Fruit fly (Drosophila melanogaster) whole organism, embryonic: Measurements from ENCODE around the gene CG4297.

ENCODE experiments used
- CG10267 ChIP-seq: fragments of 200-800 bp; sonication (Bioruptor generic); optimal IDR thresholded peaks from 2 replicates; lab custom pipeline; 2018; ENCODE audit warnings: missing biosample characterization, mild to moderate bottlenecking, missing genetic modification characterization, moderate library complexity
- CG13775 ChIP-seq: fragments of 200-800 bp; sonication (Bioruptor generic); optimal IDR thresholded peaks from 3 replicates; lab custom pipeline; 2017; ENCODE audit warnings: missing biosample characterization, mild to moderate bottlenecking, missing genetic modification characterization
- CG14710 ChIP-seq: fragments of 200-800 bp; sonication (Bioruptor generic); optimal IDR thresholded peaks from 3 replicates; lab custom pipeline; 2019; ENCODE audit warnings: missing biosample characterization, mild to moderate bottlenecking, missing genetic modification characterization, moderate library complexity
- CG16779 ChIP-seq: fragments of 200-800 bp; sonication (Bioruptor generic); IDR thresholded peaks from 2 replicates; pipeline ENCODE4 v1.3.6; 2022; ENCODE audit warnings: missing biosample characterization, missing genetic modification characterization
- CG16863 ChIP-seq: fragments of 200-800 bp; sonication (Bioruptor generic); optimal IDR thresholded peaks from 3 replicates; lab custom pipeline; 2016; ENCODE audit warnings: missing biosample characterization, missing genetic modification characterization
- CG17328 ChIP-seq: fragments of 200-800 bp; sonication (Bioruptor generic); IDR thresholded peaks from 2 replicates; pipeline ENCODE4 v1.3.6; 2022; ENCODE audit warnings: missing biosample characterization, missing genetic modification characterization
- CG17359 ChIP-seq: fragments of 200-800 bp; sonication (Bioruptor generic); optimal IDR thresholded peaks from 3 replicates; lab custom pipeline; 2018; ENCODE audit warnings: missing biosample characterization, mild to moderate bottlenecking, missing genetic modification characterization, moderate library complexity
- CG1792 ChIP-seq: fragments of 200-800 bp; sonication (Bioruptor generic); optimal IDR thresholded peaks from 2 replicates; lab custom pipeline; 2016; ENCODE audit warnings: missing biosample characterization, missing genetic modification characterization
- CG2678 ChIP-seq: fragments of 200-800 bp; sonication (Bioruptor generic); optimal IDR thresholded peaks from 3 replicates; lab custom pipeline; 2019; ENCODE audit warnings: missing biosample characterization, mild to moderate bottlenecking, missing genetic modification characterization, moderate library complexity
- CG2875 ChIP-seq: fragments of 200-800 bp; sonication (Bioruptor generic); optimal IDR thresholded peaks from 2 replicates; lab custom pipeline; 2017; ENCODE audit warnings: missing biosample characterization, mild to moderate bottlenecking, missing genetic modification characterization, missing genetic modification reagents
- CG3163 ChIP-seq: fragments of 200-800 bp; sonication (Bioruptor generic); optimal IDR thresholded peaks from 3 replicates; lab custom pipeline; 2016; ENCODE audit warnings: missing biosample characterization, missing genetic modification characterization
- CG32532 ChIP-seq: fragments of 200-800 bp; sonication (Bioruptor generic); IDR thresholded peaks from 2 replicates; pipeline ENCODE4 v1.3.6; 2022; ENCODE audit warnings: missing biosample characterization, missing genetic modification characterization
- CG3407 ChIP-seq: fragments of 200-800 bp; sonication (Bioruptor generic); optimal IDR thresholded peaks from 2 replicates; lab custom pipeline; 2018; ENCODE audit warnings: missing biosample characterization, mild to moderate bottlenecking, missing genetic modification characterization
- CG34422 ChIP-seq: fragments of 200-800 bp; sonication (Bioruptor generic); IDR thresholded peaks from 3 replicates; pipeline ENCODE4 v1.3.6; 2022; ENCODE audit warnings: missing biosample characterization, missing genetic modification characterization
- CG42726 ChIP-seq: fragments of 200-800 bp; sonication (Bioruptor generic); IDR thresholded peaks from 2 replicates; pipeline ENCODE4 v1.3.6; 2022; ENCODE audit warnings: missing biosample characterization, missing genetic modification characterization; ENCODE audit not compliant: partially characterized antibody
- CG7556 ChIP-seq: fragments of 200-800 bp; sonication (Bioruptor generic); optimal IDR thresholded peaks from 2 replicates; lab custom pipeline; 2017; ENCODE audit warnings: missing biosample characterization, mild to moderate bottlenecking, missing genetic modification characterization
- CG7745 ChIP-seq: fragments of 200-800 bp; sonication (Bioruptor generic); optimal IDR thresholded peaks from 2 replicates; lab custom pipeline; 2018; ENCODE audit warnings: missing biosample characterization, mild to moderate bottlenecking, missing genetic modification characterization, moderate library complexity
- CG7786 ChIP-seq: fragments of 200-800 bp; sonication (Bioruptor generic); optimal IDR thresholded peaks from 2 replicates; lab custom pipeline; 2016; ENCODE audit warnings: missing biosample characterization, missing genetic modification characterization
- CG7987 ChIP-seq: fragments of 200-800 bp; sonication (Bioruptor generic); optimal IDR thresholded peaks from 2 replicates; lab custom pipeline; 2018; ENCODE audit warnings: missing biosample characterization, mild to moderate bottlenecking, missing genetic modification characterization, moderate library complexity
- CG8089 ChIP-seq: fragments of 200-800 bp; sonication (Bioruptor generic); optimal IDR thresholded peaks from 3 replicates; lab custom pipeline; 2016; ENCODE audit warnings: missing biosample characterization, missing genetic modification characterization
- CG9609 ChIP-seq: fragments of 200-800 bp; sonication (Bioruptor generic); optimal IDR thresholded peaks from 3 replicates; lab custom pipeline; 2016; ENCODE audit warnings: missing biosample characterization, missing genetic modification characterization
- CTCF ChIP-seq: fragments of 200-800 bp; sonication (Bioruptor generic); optimal IDR thresholded peaks from 2 replicates; lab custom pipeline; 2017; ENCODE audit warnings: missing biosample characterization, mild to moderate bottlenecking, missing genetic modification characterization, moderate library complexity
- D ChIP-seq, 2 experiments: fragments of 200-800 bp in 1 of 2; fragments of >200 bp in 1 of 2; sonication (Bioruptor generic) in 1 of 2; optimal IDR thresholded peaks; 2 replicates in 1 of 2; 3 replicates in 1 of 2; lab custom pipeline; 2017; ENCODE audit warnings: mild to moderate bottlenecking in 1 of 2, missing biosample characterization in 1 of 2, missing genetic modification characterization in 1 of 2, missing genetic modification reagents in 1 of 2
- Dref ChIP-seq: fragments of 200-800 bp; sonication (Bioruptor generic); IDR thresholded peaks from 2 replicates; pipeline ENCODE4 v1.3.6; 2022; ENCODE audit warnings: missing biosample characterization, missing genetic modification characterization
- Drgx ChIP-seq: fragments of 200-800 bp; sonication (Bioruptor generic); IDR thresholded peaks from 2 replicates; pipeline ENCODE4 v1.3.6; 2022; ENCODE audit warnings: missing biosample characterization, missing genetic modification characterization
- E2f2 ChIP-seq: fragments of 200-800 bp; sonication (Bioruptor generic); IDR thresholded peaks from 2 replicates; pipeline ENCODE4 v1.3.6; 2022; ENCODE audit warnings: missing biosample characterization, missing genetic modification characterization
- Hr78 ChIP-seq, 2 experiments: fragments of 200-800 bp in 1 of 2; fragments of >200 bp in 1 of 2; sonication (Bioruptor generic) in 1 of 2; optimal IDR thresholded peaks; 2 replicates each; lab custom pipeline; 2017 to 2019; ENCODE audit warnings: missing biosample characterization in 2 of 2, missing genetic modification characterization in 2 of 2, mild to moderate bottlenecking in 1 of 2, moderate library complexity in 1 of 2
- MESR4 ChIP-seq: fragments of 200-800 bp; sonication (Bioruptor generic); optimal IDR thresholded peaks from 2 replicates; lab custom pipeline; 2018; ENCODE audit warnings: missing biosample characterization, mild to moderate bottlenecking, missing genetic modification characterization, moderate library complexity
- NC2α ChIP-seq: fragments of 200-800 bp; sonication (Bioruptor generic); optimal IDR thresholded peaks from 2 replicates; lab custom pipeline; 2016; ENCODE audit warnings: missing biosample characterization, missing genetic modification characterization
- Ravus ChIP-seq: fragments of 200-800 bp; sonication (Bioruptor generic); IDR thresholded peaks from 2 replicates; pipeline ENCODE4 v1.3.6; 2022; ENCODE audit warnings: missing biosample characterization, missing genetic modification characterization
- Rx ChIP-seq: fragments of 200-800 bp; sonication (Bioruptor generic); IDR thresholded peaks from 2 replicates; pipeline ENCODE4 v1.3.6; 2022; ENCODE audit warnings: missing biosample characterization, missing genetic modification characterization
- Spps ChIP-seq: fragments of 200-800 bp; sonication (Bioruptor generic); optimal IDR thresholded peaks from 2 replicates; lab custom pipeline; 2018; ENCODE audit warnings: missing biosample characterization, mild to moderate bottlenecking, missing genetic modification characterization
- ase ChIP-seq: fragments of 200-800 bp; sonication (Bioruptor generic); IDR thresholded peaks from 3 replicates; pipeline ENCODE4 v1.3.6; 2022; ENCODE audit warnings: missing biosample characterization, missing genetic modification characterization
- bbx ChIP-seq: fragments of 200-800 bp; sonication (Bioruptor generic); IDR thresholded peaks from 2 replicates; pipeline ENCODE4 v1.3.6; 2022; ENCODE audit warnings: missing biosample characterization, missing genetic modification characterization; ENCODE audit not compliant: partially characterized antibody
- bigmax ChIP-seq: fragments of 200-800 bp; sonication (Bioruptor generic); optimal IDR thresholded peaks from 2 replicates; lab custom pipeline; 2018; ENCODE audit warnings: missing biosample characterization, mild to moderate bottlenecking, missing genetic modification characterization
- bowl ChIP-seq: fragments of 200-800 bp; sonication (Bioruptor generic); IDR thresholded peaks from 2 replicates; pipeline ENCODE4 v1.3.6; 2022; ENCODE audit warnings: missing biosample characterization, missing genetic modification characterization
- chm ChIP-seq: fragments of 200-800 bp; sonication (Bioruptor generic); IDR thresholded peaks from 2 replicates; pipeline ENCODE4 v1.3.6; 2022; ENCODE audit warnings: missing biosample characterization, missing genetic modification characterization
- corto ChIP-seq: fragments of 200-800 bp; sonication (Bioruptor generic); optimal IDR thresholded peaks from 2 replicates; lab custom pipeline; 2016; ENCODE audit warnings: missing biosample characterization, mild to moderate bottlenecking, missing genetic modification characterization, moderate library complexity
- crp ChIP-seq, 2 experiments: fragments of 200-800 bp; sonication (Bioruptor generic); optimal IDR thresholded peaks; 2 replicates in 1 of 2; 3 replicates in 1 of 2; lab custom pipeline; 2017; ENCODE audit warnings: missing biosample characterization in 2 of 2, missing genetic modification characterization in 2 of 2, mild to moderate bottlenecking in 1 of 2, moderate library complexity in 1 of 2
- emc ChIP-seq: fragments of 200-800 bp; sonication (Bioruptor generic); optimal IDR thresholded peaks from 2 replicates; lab custom pipeline; 2016; ENCODE audit warnings: missing biosample characterization, missing genetic modification characterization
- her ChIP-seq: fragments of 200-800 bp; sonication (Bioruptor generic); optimal IDR thresholded peaks from 2 replicates; lab custom pipeline; 2016; ENCODE audit warnings: missing biosample characterization, missing genetic modification characterization
- ind ChIP-seq: fragments of 200-800 bp; sonication (Bioruptor generic); optimal IDR thresholded peaks from 3 replicates; lab custom pipeline; 2016; ENCODE audit warnings: missing biosample characterization, missing genetic modification characterization
- lilli ChIP-seq: fragments of 200-800 bp; sonication (Bioruptor generic); optimal IDR thresholded peaks from 3 replicates; lab custom pipeline; 2016; ENCODE audit warnings: missing biosample characterization, missing genetic modification characterization
- mirr ChIP-seq: fragments of 200-800 bp; sonication (Bioruptor generic); optimal IDR thresholded peaks from 3 replicates; lab custom pipeline; 2018; ENCODE audit warnings: missing biosample characterization, mild to moderate bottlenecking, missing genetic modification characterization
- nmo ChIP-seq: fragments of 200-800 bp; sonication (Bioruptor generic); optimal IDR thresholded peaks from 2 replicates; lab custom pipeline; 2018; ENCODE audit warnings: missing biosample characterization, mild to moderate bottlenecking, missing genetic modification characterization, moderate library complexity
- pan ChIP-seq, 4 experiments: fragments of >200 bp in 3 of 4; fragments of 200-800 bp in 1 of 4; sonication (Bioruptor generic) in 1 of 4; optimal IDR thresholded peaks in 3 of 4; IDR thresholded peaks in 1 of 4; 2 replicates each; pipeline versions ENCODE4 v1.3.6 to Lab custom; 2017 to 2022; ENCODE audit warnings: missing biosample characterization in 2 of 4, missing genetic modification characterization in 2 of 4, mixed read lengths in 1 of 4
- sima ChIP-seq: fragments of 200-800 bp; sonication (Bioruptor generic); optimal IDR thresholded peaks from 2 replicates; lab custom pipeline; 2016; ENCODE audit warnings: missing biosample characterization, missing genetic modification characterization
- vfl ChIP-seq: fragments of 200-800 bp; sonication (Bioruptor generic); optimal IDR thresholded peaks from 2 replicates; lab custom pipeline; 2016; ENCODE audit warnings: missing biosample characterization, missing genetic modification characterization
- wdn ChIP-seq: fragments of 200-800 bp; sonication (Bioruptor generic); IDR thresholded peaks from 2 replicates; pipeline ENCODE4 v1.3.6; 2022; ENCODE audit warnings: missing biosample characterization, missing genetic modification characterization

CG4297 gene

DNA sequence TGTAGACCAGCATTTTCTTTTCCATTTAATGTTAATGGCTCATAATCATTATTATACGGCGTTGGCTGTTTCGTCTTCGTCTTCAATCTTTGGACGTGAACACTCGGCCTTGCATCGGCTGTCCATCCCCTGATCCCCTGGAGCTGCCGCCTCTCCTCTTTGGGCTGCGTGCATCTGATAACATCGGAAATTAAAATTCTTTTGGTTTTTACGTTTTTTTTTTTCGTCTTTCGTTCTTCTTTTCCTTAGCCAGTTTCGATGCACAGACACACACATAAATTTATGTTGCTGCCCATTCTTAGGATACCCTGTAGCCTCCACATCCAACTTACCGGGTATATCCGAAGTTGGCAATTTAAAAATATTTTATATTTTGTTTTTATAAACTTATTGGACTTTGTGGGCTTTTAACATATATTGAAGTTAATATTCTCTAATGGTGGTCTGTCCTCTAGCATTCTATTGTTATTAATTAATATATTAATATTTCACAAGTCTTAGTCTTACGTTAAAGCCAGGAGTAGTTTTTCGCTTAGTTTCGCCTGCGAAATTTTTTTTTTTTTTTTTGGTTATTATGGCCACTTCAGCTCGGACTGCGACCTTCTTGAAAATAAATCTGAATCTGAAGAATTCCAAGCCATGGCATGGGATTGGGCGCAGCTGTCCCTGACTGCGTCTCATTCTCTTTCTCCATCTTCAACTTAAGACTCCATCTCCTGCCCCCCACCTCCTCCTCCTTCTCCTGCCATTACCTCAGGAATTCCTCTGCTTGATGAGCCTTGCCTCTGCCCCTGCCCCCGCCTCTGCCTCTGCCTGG is 31.2 kb downstream of the CG4297 start (continued):
- TF ChIP-seq CG7556 (peak; percentile 65), Spps (tag; lab: Kevin White, UChicago) (peak; percentile 49), crp (GFP tag; optimal IDR thresholded peaks at IDR 0.05; lab: Kevin White, UChicago) (no peak), lilli (GFP tag; lab: Kevin White, UChicago) (no peak), CG16779 (GFP tag; lab: Robert Waterston, UW) (no peak), CG7987 (GFP tag; lab: Kevin White, UChicago) (no peak), Dref (GFP tag; lab: Robert Waterston, UW) (no peak), Rx (GFP tag; lab: Robert Waterston, UW) (no peak), bigmax (GFP tag; lab: Kevin White, UChicago) (no peak), emc (GFP tag; lab: Kevin White, UChicago) (no peak), bbx (GFP tag; lab: Robert Waterston, UW) (no peak), sima (no peak), corto (GFP tag; lab: Kevin White, UChicago) (peak; percentile 66), MESR4 (GFP tag; lab: Kevin White, UChicago) (no peak), her (GFP tag; lab: Kevin White, UChicago) (no peak), CG34422 (no peak), chm (GFP tag; lab: Robert Waterston, UW) (0 out of 2 replicates have a peak, but pooled peaks have one; percentile 26), CG2678 (tag; lab: Kevin White, UChicago) (peak; percentile 35), mirr (GFP tag; lab: Kevin White, UChicago) (no peak), NC2α (GFP tag; lab: Kevin White, UChicago) (no peak), wdn (GFP tag; lab: Robert Waterston, UW) (no peak), Hr78 (GFP tag; optimal IDR thresholded peaks at IDR 0.05; lab: Kevin White, UChicago) (no peak), Drgx (GFP tag; lab: Robert Waterston, UW) (0 out of 2 replicates have a peak, but pooled peaks have one; percentile 14), nmo (peak; percentile 69), CG14710 (peak; percentile 82), ase (GFP tag; lab: Robert Waterston, UW) (no peak), CG3407 (GFP tag; lab: Kevin White, UChicago) (peak; percentile 23), CG32532 (GFP tag; lab: Robert Waterston, UW) (no peak), pan (optimal IDR thresholded peaks at IDR 0.05; lab: Kevin White, UChicago) (no peak), pan (GFP tag; optimal IDR thresholded peaks at IDR 0.05 in 1 of 2, IDR thresholded peaks at IDR 0.05 in 1 of 2) (no peak), CG13775 (GFP tag; lab: Kevin White, UChicago) (peak; percentile 68), CG9609 (GFP tag; lab: Kevin White, UChicago) (no peak), ind (no peak), CG7786 (no peak), CG42726 (GFP tag; lab: Robert Waterston, UW) (no peak), CG8089 (GFP tag; lab: Kevin White, UChicago) (no peak), CG2875 (peak; percentile 44), CTCF (GFP tag; lab: Kevin White, UChicago) (no peak), vfl (no peak), E2f2 (no peak), CG17328 (GFP tag; lab: Robert Waterston, UW) (0 out of 2 replicates have a peak, but pooled peaks have one; percentile 14), bowl (GFP tag; lab: Robert Waterston, UW) (no peak), CG1792 (GFP tag; lab: Kevin White, UChicago) (no peak), CG10267 (peak; percentile 77), CG16863 (GFP tag; lab: Kevin White, UChicago) (no peak), D (optimal IDR thresholded peaks at IDR 0.05; lab: Kevin White, UChicago) (no peak), D (GFP tag; optimal IDR thresholded peaks at IDR 0.05; lab: Kevin White, UChicago) (peak; percentile 66), CG3163 (no peak), CG17359 (peak; percentile 3), CG7745 (tag; lab: Kevin White, UChicago) (no peak), Ravus (GFP tag; lab: Robert Waterston, UW) (no peak)
